Worm (Caenorhabditis elegans) whole organism, L1 larva: ENCODE results near the gene T22C8.6.

Source experiments
- F16B12.6 ChIP-seq: fragments of 150-350 bp; optimal IDR thresholded peaks from 2 replicates; lab custom pipeline; 2014; ENCODE audit warnings: missing biosample characterization, missing genetic modification characterization
- tbx-2 ChIP-seq: sonication (generic microtip); optimal IDR thresholded peaks from 2 replicates; lab custom pipeline; 2016; ENCODE audit warnings: missing genetic modification characterization, missing compliant biosample characterization
- ztf-4 ChIP-seq: fragments of 150-350 bp; optimal IDR thresholded peaks from 2 replicates; lab custom pipeline; 2014; ENCODE audit warnings: missing biosample characterization, missing genetic modification characterization

DNA sequence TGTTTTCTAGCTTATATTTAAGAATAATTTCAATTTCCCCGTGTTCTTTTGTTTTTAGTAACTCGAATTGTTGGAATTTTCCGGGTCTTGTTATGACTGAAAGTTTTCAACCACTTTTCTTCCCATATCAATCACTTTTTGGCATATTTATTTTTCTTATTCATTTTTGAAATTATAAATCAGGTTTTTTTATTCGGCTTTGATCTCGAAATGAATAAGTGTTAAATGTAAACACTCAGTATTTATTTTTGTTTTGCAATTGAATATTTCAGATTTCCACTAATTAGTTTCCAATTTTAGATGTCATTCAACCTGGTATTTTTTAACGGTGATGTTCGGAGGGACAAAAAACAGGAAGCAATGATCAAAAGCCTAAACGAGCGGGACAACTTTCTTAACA, 34.5 kb upstream of the T22C8.6 start, which contains the start of gene etc-1:
- no peak for TF ChIP-seq ztf-4 (tag; lab: Kevin White, UChicago)
- TF ChIP-seq F16B12.6 (tag; lab: Kevin White, UChicago), result no peak
- no peak for TF ChIP-seq tbx-2
